Worm (Caenorhabditis elegans) whole organism, early embryonic: ENCODE data around the gene F09E10.5.

Source experiments
- B0310.2 ChIP-seq: sonication (generic microtip); optimal IDR thresholded peaks from 2 replicates; lab custom pipeline; 2016; ENCODE audit warnings: mild to moderate bottlenecking, missing genetic modification characterization, missing compliant biosample characterization
- F13C5.2 ChIP-seq: sonication (generic microtip); optimal IDR thresholded peaks from 2 replicates; lab custom pipeline; 2017; ENCODE audit warnings: mild to moderate bottlenecking, missing genetic modification characterization, inconsistent platforms, missing compliant biosample characterization
- aly-1 ChIP-seq: sonication (generic microtip); optimal IDR thresholded peaks from 2 replicates; lab custom pipeline; 2016; ENCODE audit warnings: missing genetic modification characterization, missing compliant biosample characterization
- ama-1 ChIP-seq: fragments of 150-350 bp; optimal IDR thresholded peaks from 2 replicates; lab custom pipeline; 2014
- ceh-13 ChIP-seq: fragments of 200-800 bp; sonication (Bioruptor generic); optimal IDR thresholded peaks from 2 replicates; lab custom pipeline; 2018; ENCODE audit warnings: mild to moderate bottlenecking, missing genetic modification characterization, missing compliant biosample characterization
- ceh-36 ChIP-seq: sonication (generic microtip); optimal IDR thresholded peaks from 2 replicates; lab custom pipeline; 2016; ENCODE audit warnings: missing genetic modification characterization, inconsistent platforms, missing compliant biosample characterization
- ets-7 ChIP-seq: sonication (generic microtip); optimal IDR thresholded peaks from 2 replicates; lab custom pipeline; 2016; ENCODE audit warnings: missing genotype, missing genetic modification characterization, missing compliant biosample characterization
- flt-1 ChIP-seq: fragments of 200-800 bp; sonication (Bioruptor generic); IDR thresholded peaks from 2 replicates; pipeline ENCODE4 v1.3.6; 2022; ENCODE audit warnings: missing genetic modification characterization, missing compliant biosample characterization
- hmbx-1 ChIP-seq: sonication (generic microtip); optimal IDR thresholded peaks from 2 replicates; lab custom pipeline; 2016; ENCODE audit warnings: mild to moderate bottlenecking, missing genetic modification characterization, missing compliant biosample characterization
- hmg-4 ChIP-seq: fragments of 200-800 bp; sonication (Bioruptor generic); optimal IDR thresholded peaks from 2 replicates; lab custom pipeline; 2018; ENCODE audit warnings: mild to moderate bottlenecking, missing genetic modification characterization, missing compliant biosample characterization
- hnd-1 ChIP-seq: sonication (generic microtip); optimal IDR thresholded peaks from 2 replicates; lab custom pipeline; 2016; ENCODE audit warnings: missing genetic modification characterization, missing compliant biosample characterization
- pes-1 ChIP-seq: fragments of 200-800 bp; sonication (Bioruptor generic); IDR thresholded peaks from 2 replicates; pipeline ENCODE4 v1.3.6; 2022; ENCODE audit warnings: missing genetic modification reagents, missing genetic modification characterization, missing compliant biosample characterization
- scrt-1 ChIP-seq: fragments of 200-800 bp; sonication (Bioruptor generic); IDR thresholded peaks from 2 replicates; pipeline ENCODE4 v1.3.6; 2022; ENCODE audit warnings: missing genetic modification characterization, missing compliant biosample characterization
- sea-1 ChIP-seq: fragments of 200-800 bp; sonication (Bioruptor generic); conservative IDR thresholded peaks from 2 replicates; pipeline ENCODE4 v1.3.6; 2022; ENCODE audit warnings: missing genetic modification characterization, missing compliant biosample characterization
- tbx-11 ChIP-seq: fragments of 200-800 bp; sonication (Bioruptor generic); IDR thresholded peaks from 2 replicates; pipeline ENCODE4 v1.3.6; 2022; ENCODE audit warnings: missing genetic modification characterization, missing compliant biosample characterization
- tbx-37 ChIP-seq: fragments of 200-800 bp; sonication (Bioruptor generic); conservative IDR thresholded peaks from 2 replicates; pipeline ENCODE4 v1.3.6; 2022; ENCODE audit warnings: missing genetic modification reagents, missing genetic modification characterization, missing compliant biosample characterization
- tra-4 ChIP-seq: sonication (generic microtip); optimal IDR thresholded peaks from 2 replicates; lab custom pipeline; 2017; ENCODE audit warnings: missing genetic modification characterization, missing compliant biosample characterization

F09E10.5 gene

ce11 chrX:1478569-1478968 is 15.6 kb downstream of the F09E10.5 start:
- TF ChIP-seq sea-1 (no peak), hmg-4 (no peak), tbx-37 (GFP tag; lab: Robert Waterston, UW) (no peak), ceh-36 (tag; lab: Kevin White, UChicago) (no peak), ceh-13 (no peak), scrt-1 (GFP tag; lab: Robert Waterston, UW) (no peak), ama-1 (lab: Kevin White, UChicago) (no peak), tbx-11 (GFP tag; lab: Robert Waterston, UW) (no peak), B0310.2 (tag; lab: Kevin White, UChicago) (no peak), ets-7 (tag; lab: Kevin White, UChicago) (no peak), hnd-1 (tag; lab: Kevin White, UChicago) (no peak), pes-1 (GFP tag; lab: Robert Waterston, UW) (no peak), tra-4 (tag; lab: Kevin White, UChicago) (no peak), F13C5.2 (tag; lab: Kevin White, UChicago) (no peak), hmbx-1 (tag; lab: Kevin White, UChicago) (no peak), aly-1 (tag; lab: Kevin White, UChicago) (no peak), flt-1 (GFP tag; lab: Robert Waterston, UW) (no peak)

- TF ChIP-seq hmbx-1 (tag; lab: Kevin White, UChicago) (no peak), sea-1 (no peak), B0310.2 (tag; lab: Kevin White, UChicago) (no peak), tbx-11 (GFP tag; lab: Robert Waterston, UW) (no peak), pes-1 (GFP tag; lab: Robert Waterston, UW) (no peak), flt-1 (GFP tag; lab: Robert Waterston, UW) (no peak), ets-7 (tag; lab: Kevin White, UChicago) (no peak), tbx-37 (GFP tag; lab: Robert Waterston, UW) (no peak), ama-1 (lab: Kevin White, UChicago) (no peak)
Observed at ce11 chrX:1477932-1478331, 16.2 kb downstream of the F09E10.5 start.

ce11 chrX:1476005-1476404 is 18.2 kb downstream of the F09E10.5 start:
- TF ChIP-seq ama-1 (lab: Kevin White, UChicago) (no peak), tra-4 (tag; lab: Kevin White, UChicago) (no peak), tbx-11 (GFP tag; lab: Robert Waterston, UW) (no peak), F13C5.2 (tag; lab: Kevin White, UChicago) (no peak), B0310.2 (tag; lab: Kevin White, UChicago) (no peak), aly-1 (tag; lab: Kevin White, UChicago) (no peak), ets-7 (tag; lab: Kevin White, UChicago) (no peak), hnd-1 (tag; lab: Kevin White, UChicago) (no peak), flt-1 (GFP tag; lab: Robert Waterston, UW) (no peak), scrt-1 (GFP tag; lab: Robert Waterston, UW) (no peak), ceh-13 (no peak), hmbx-1 (tag; lab: Kevin White, UChicago) (no peak), ceh-36 (tag; lab: Kevin White, UChicago) (no peak), sea-1 (no peak), tbx-37 (GFP tag; lab: Robert Waterston, UW) (no peak), hmg-4 (no peak), pes-1 (GFP tag; lab: Robert Waterston, UW) (no peak)

- TF ChIP-seq tbx-11 (GFP tag; lab: Robert Waterston, UW) (no peak), hnd-1 (tag; lab: Kevin White, UChicago) (no peak), hmbx-1 (tag; lab: Kevin White, UChicago) (no peak), scrt-1 (GFP tag; lab: Robert Waterston, UW) (no peak), aly-1 (tag; lab: Kevin White, UChicago) (no peak), ama-1 (lab: Kevin White, UChicago) (no peak), ceh-13 (no peak), B0310.2 (tag; lab: Kevin White, UChicago) (no peak), flt-1 (GFP tag; lab: Robert Waterston, UW) (no peak), hmg-4 (no peak), F13C5.2 (tag; lab: Kevin White, UChicago) (no peak), ceh-36 (tag; lab: Kevin White, UChicago) (no peak), sea-1 (no peak), tbx-37 (GFP tag; lab: Robert Waterston, UW) (no peak), pes-1 (GFP tag; lab: Robert Waterston, UW) (no peak)
Observed at ce11 chrX:1473794-1474193, 20.4 kb downstream of the F09E10.5 start.

ce11 chrX:1472880-1473279 is 21.3 kb downstream of the F09E10.5 start, which contains the start of gene D1005.5:
Gene D1005.5, minus strand, starts transcription at chrX:1472980.
- TF ChIP-seq scrt-1 (GFP tag; lab: Robert Waterston, UW) (no peak), tbx-37 (GFP tag; lab: Robert Waterston, UW) (no peak), hmbx-1 (tag; lab: Kevin White, UChicago) (no peak), tra-4 (tag; lab: Kevin White, UChicago) (no peak), ceh-13 (no peak), ama-1 (lab: Kevin White, UChicago) (no peak), tbx-11 (GFP tag; lab: Robert Waterston, UW) (no peak), aly-1 (tag; lab: Kevin White, UChicago) (no peak), pes-1 (GFP tag; lab: Robert Waterston, UW) (no peak), hmg-4 (no peak), ets-7 (tag; lab: Kevin White, UChicago) (no peak), ceh-36 (tag; lab: Kevin White, UChicago) (no peak), hnd-1 (tag; lab: Kevin White, UChicago) (no peak), sea-1 (no peak)

ce11 chrX:1471232-1471631 is 22.9 kb downstream of the F09E10.5 start:
- TF ChIP-seq ceh-13 (no peak), ceh-36 (tag; lab: Kevin White, UChicago) (no peak), F13C5.2 (tag; lab: Kevin White, UChicago) (no peak), tra-4 (tag; lab: Kevin White, UChicago) (no peak), ama-1 (lab: Kevin White, UChicago) (no peak), hmg-4 (no peak), hmbx-1 (tag; lab: Kevin White, UChicago) (no peak), sea-1 (no peak), scrt-1 (GFP tag; lab: Robert Waterston, UW) (no peak), flt-1 (GFP tag; lab: Robert Waterston, UW) (no peak), aly-1 (tag; lab: Kevin White, UChicago) (no peak), pes-1 (GFP tag; lab: Robert Waterston, UW) (no peak), ets-7 (tag; lab: Kevin White, UChicago) (no peak), tbx-11 (GFP tag; lab: Robert Waterston, UW) (no peak), B0310.2 (tag; lab: Kevin White, UChicago) (no peak), tbx-37 (GFP tag; lab: Robert Waterston, UW) (no peak)
